Worm (Caenorhabditis elegans) whole organism, L1 larva: ENCODE data around the gene bath-46.
"Not testable (repeated sequence)": the region's sequence is repeated elsewhere in the genome, so short reads cannot be mapped to it uniquely, and the experiment has no call there.

ENCODE experiments used
- C16A3.4 ChIP-seq: fragments of 150-350 bp; optimal IDR thresholded peaks from 2 replicates; lab custom pipeline; 2014; ENCODE audit warnings: missing biosample characterization, missing genetic modification characterization
- F16B12.6 ChIP-seq: fragments of 150-350 bp; optimal IDR thresholded peaks from 2 replicates; lab custom pipeline; 2014; ENCODE audit warnings: missing biosample characterization, missing genetic modification characterization
- aha-1 ChIP-seq: fragments of 150-350 bp; optimal IDR thresholded peaks from 2 replicates; lab custom pipeline; 2014; ENCODE audit warnings: missing biosample characterization, missing genetic modification characterization
- ceh-63 ChIP-seq: fragments of 200-800 bp; sonication (Bioruptor generic); optimal IDR thresholded peaks from 2 replicates; lab custom pipeline; 2018; ENCODE audit warnings: mild to moderate bottlenecking, missing genetic modification characterization, missing compliant biosample characterization
- ceh-82 ChIP-seq, 3 experiments: fragments of 150-350 bp in 1 of 3; sonication (generic microtip) in 2 of 3; optimal IDR thresholded peaks; 2 replicates each; lab custom pipeline; 2014 to 2017; ENCODE audit warnings: missing biosample characterization in 3 of 3, missing genetic modification characterization in 3 of 3
- ceh-90 ChIP-seq: sonication (generic microtip); optimal IDR thresholded peaks from 2 replicates; lab custom pipeline; 2016; ENCODE audit warnings: missing genetic modification characterization, missing compliant biosample characterization
- dsc-1 ChIP-seq: sonication (generic microtip); optimal IDR thresholded peaks from 2 replicates; lab custom pipeline; 2016; ENCODE audit warnings: mild to moderate bottlenecking, missing genetic modification characterization, missing compliant biosample characterization
- efl-1 ChIP-seq, 4 experiments: fragments of 150-350 bp; optimal IDR thresholded peaks in 3 of 4; peaks in 1 of 4; 1 replicate in 1 of 4; 2 replicates in 3 of 4; lab custom pipeline; 2014; ENCODE audit warnings: missing biosample characterization in 2 of 4, missing genetic modification characterization in 2 of 4, missing genetic modification reagents in 2 of 4
- elt-2 ChIP-seq: sonication (generic microtip); optimal IDR thresholded peaks from 2 replicates; lab custom pipeline; 2016; ENCODE audit warnings: missing genetic modification characterization, mild to moderate bottlenecking, inconsistent platforms, missing compliant biosample characterization, missing genetic modification reagents
- ets-5 ChIP-seq: fragments of 200-800 bp; sonication (Bioruptor generic); IDR thresholded peaks from 2 replicates; pipeline ENCODE4 v1.3.6; 2022; ENCODE audit warnings: missing genetic modification characterization, missing compliant biosample characterization
- fkh-4 ChIP-seq: sonication (generic microtip); optimal IDR thresholded peaks from 2 replicates; lab custom pipeline; 2016; ENCODE audit warnings: missing compliant biosample characterization, missing genetic modification characterization, borderline replicate concordance
- grh-1 ChIP-seq: fragments of 200-800 bp; sonication (Bioruptor generic); IDR thresholded peaks from 2 replicates; pipeline ENCODE4 v1.3.6; 2022; ENCODE audit warnings: missing genetic modification reagents, missing genetic modification characterization, missing compliant biosample characterization
- hpl-2 ChIP-seq: fragments of 150-350 bp; optimal IDR thresholded peaks from 2 replicates; lab custom pipeline; 2014; ENCODE audit warnings: missing biosample characterization, missing genetic modification reagents, missing genetic modification characterization
- irx-1 ChIP-seq: sonication (generic microtip); optimal IDR thresholded peaks from 2 replicates; lab custom pipeline; 2016; ENCODE audit warnings: missing genetic modification characterization, missing compliant biosample characterization
- lin-15B ChIP-seq: fragments of 150-350 bp; sonication (generic microtip); optimal IDR thresholded peaks from 3 replicates; lab custom pipeline; 2014; ENCODE audit warnings: missing biosample characterization, missing genetic modification characterization
- lin-35 ChIP-seq, 2 experiments: fragments of 150-350 bp; optimal IDR thresholded peaks; 2 replicates each; lab custom pipeline; 2014; ENCODE audit warnings: missing biosample characterization in 2 of 2, missing genetic modification characterization in 2 of 2, missing genetic modification reagents in 2 of 2
- lsy-2 ChIP-seq, 2 experiments: fragments of 150-350 bp; optimal IDR thresholded peaks; 2 replicates each; lab custom pipeline; 2014; ENCODE audit warnings: missing biosample characterization in 2 of 2, missing genetic modification characterization in 2 of 2
- mdl-1 ChIP-seq, 2 experiments: fragments of 150-350 bp; optimal IDR thresholded peaks; 2 replicates each; lab custom pipeline; 2014 to 2017; ENCODE audit warnings: missing biosample characterization in 2 of 2, missing genetic modification characterization in 2 of 2, inconsistent platforms in 1 of 2
- mef-2 ChIP-seq: fragments of 150-350 bp; optimal IDR thresholded peaks from 2 replicates; lab custom pipeline; 2014; ENCODE audit warnings: missing biosample characterization, missing genetic modification characterization
- nhr-20 ChIP-seq: sonication (generic microtip); optimal IDR thresholded peaks from 2 replicates; lab custom pipeline; 2016; ENCODE audit warnings: mild to moderate bottlenecking, missing genetic modification characterization, missing compliant biosample characterization
- nhr-47 ChIP-seq: sonication (generic microtip); optimal IDR thresholded peaks from 2 replicates; lab custom pipeline; 2016; ENCODE audit warnings: mild to moderate bottlenecking, missing genetic modification characterization, moderate library complexity, missing compliant biosample characterization
- nhr-77 ChIP-seq: fragments of 150-350 bp; optimal IDR thresholded peaks from 2 replicates; lab custom pipeline; 2014; ENCODE audit warnings: missing biosample characterization, missing genetic modification characterization
- nhr-85 ChIP-seq: sonication (generic microtip); peaks from one replicate; lab custom pipeline; 2016; ENCODE audit warnings: missing genetic modification characterization, inconsistent platforms, missing compliant biosample characterization
- pag-3 ChIP-seq: sonication (generic microtip); optimal IDR thresholded peaks from 2 replicates; lab custom pipeline; 2017; ENCODE audit warnings: missing genetic modification characterization, mild to moderate bottlenecking, missing compliant biosample characterization, antibody characterized with exemption, borderline replicate concordance; ENCODE audit not compliant: insufficient read depth
- pax-3 ChIP-seq: fragments of 200-800 bp; sonication (Bioruptor generic); optimal IDR thresholded peaks from 2 replicates; lab custom pipeline; 2018; ENCODE audit warnings: mild to moderate bottlenecking, missing genetic modification characterization, moderate library complexity, missing compliant biosample characterization
- rnt-1 ChIP-seq: sonication (generic microtip); optimal IDR thresholded peaks from 2 replicates; lab custom pipeline; 2016; ENCODE audit warnings: mild to moderate bottlenecking, missing genetic modification characterization, moderate library complexity, missing compliant biosample characterization
- skn-1 ChIP-seq: fragments of 150-350 bp; optimal IDR thresholded peaks from 2 replicates; lab custom pipeline; 2014; ENCODE audit warnings: missing biosample characterization, missing genetic modification characterization
- snpc-4 ChIP-seq: fragments of 150-350 bp; optimal IDR thresholded peaks from 2 replicates; lab custom pipeline; 2014; ENCODE audit warnings: missing biosample characterization, missing genetic modification characterization
- sox-4 ChIP-seq: sonication (generic microtip); optimal IDR thresholded peaks from 2 replicates; lab custom pipeline; 2016; ENCODE audit warnings: missing genetic modification characterization, missing compliant biosample characterization
- sptf-1 ChIP-seq: fragments of 150-350 bp; optimal IDR thresholded peaks from 2 replicates; lab custom pipeline; 2014; ENCODE audit warnings: missing biosample characterization, missing genetic modification characterization
- swsn-7 ChIP-seq: sonication (generic microtip); optimal IDR thresholded peaks from 2 replicates; lab custom pipeline; 2016; ENCODE audit warnings: missing genetic modification characterization, missing compliant biosample characterization
- unc-130 ChIP-seq: fragments of 150-350 bp; optimal IDR thresholded peaks from 2 replicates; lab custom pipeline; 2017; ENCODE audit warnings: missing biosample characterization, missing genetic modification characterization, inconsistent platforms
- unc-30 ChIP-seq: sonication (generic microtip); optimal IDR thresholded peaks from 2 replicates; lab custom pipeline; 2017; ENCODE audit warnings: missing biosample characterization, missing genetic modification characterization
- unc-62 ChIP-seq: fragments of 150-350 bp; optimal IDR thresholded peaks from 2 replicates; lab custom pipeline; 2014; ENCODE audit warnings: missing biosample characterization, missing genetic modification reagents, missing genetic modification characterization
- unc-98 ChIP-seq: fragments of 200-800 bp; sonication (Bioruptor generic); IDR thresholded peaks from 2 replicates; pipeline ENCODE4 v1.3.6; 2022; ENCODE audit warnings: missing genetic modification characterization, missing compliant biosample characterization
- xbp-1 ChIP-seq: sonication (generic microtip); optimal IDR thresholded peaks from 2 replicates; lab custom pipeline; 2016; ENCODE audit warnings: missing genetic modification characterization, missing compliant biosample characterization
- zag-1 ChIP-seq: fragments of 150-350 bp; optimal IDR thresholded peaks from 2 replicates; lab custom pipeline; 2014; ENCODE audit warnings: missing biosample characterization, missing genetic modification characterization

bath-46 gene

ce11 chrII:1597101-1598088 is at the start of gene bath-46:
bath-46 (plus strand) TSS chrII:1597906.
- TF ChIP-seq elt-2 (tag; lab: Kevin White, UChicago) (peak; percentile 67), irx-1 (tag; lab: Kevin White, UChicago) (no peak), F16B12.6 (tag; lab: Kevin White, UChicago) (no peak), unc-62 (GFP tag; lab: Kevin White, UChicago) (no peak)
- TF ChIP-seq, all 84 proteins: peak for 1

- TF ChIP-seq nhr-77 (tag; lab: Kevin White, UChicago), result no peak
- no peak for TF ChIP-seq pax-3 (tag; lab: Kevin White, UChicago)
- TF ChIP-seq mef-2, result no peak
- TF ChIP-seq fkh-4 (tag; lab: Kevin White, UChicago), result no peak
- TF ChIP-seq dsc-1, result no peak
- no peak for TF ChIP-seq unc-98 (GFP tag; lab: Robert Waterston, UW)
- no peak for TF ChIP-seq swsn-7 (tag; lab: Kevin White, UChicago)
- no peak for TF ChIP-seq hpl-2
- TF ChIP-seq rnt-1 (tag; lab: Kevin White, UChicago), result no peak
Measured at ce11 chrII:1550501-1550900, 47.2 kb upstream of the bath-46 start, which contains the start of the genes fbxb-52 and fbxb-51. fbxb-52 (minus strand) TSS chrII:1550601. fbxb-51 (plus strand) TSS chrII:1550712.

ce11 chrII:1556217-1556616 is 41.5 kb upstream of the bath-46 start, which contains the start of the genes fbxb-54 and fbxb-50:
fbxb-54 (minus strand) TSS chrII:1556317.
fbxb-50 (plus strand) TSS chrII:1556443.
- TF ChIP-seq snpc-4 (tag; lab: Kevin White, UChicago); dsc-1; mef-2: not testable (repeated sequence)
- TF ChIP-seq, all 84 proteins: peak for 0; not testable (repeated sequence) for 84

ce11 chrII:1560839-1561238 is 36.9 kb upstream of the bath-46 start:
- TF ChIP-seq unc-30 (tag; lab: Kevin White, UChicago) (no peak), ceh-63 (no peak), efl-1 (optimal IDR thresholded peaks at IDR 0.05; lab: Kevin White, UChicago) (no peak), efl-1 (GFP tag; optimal IDR thresholded peaks at IDR 0.05 in 1 of 2; lab: Kevin White, UChicago) (peak in 1 of 2 experiments; percentile 91)

ce11 chrII:1561863-1562262 is 35.8 kb upstream of the bath-46 start, which contains the start of gene K05F6.14:
K05F6.14 (plus strand) TSS chrII:1562163.
- TF ChIP-seq pag-3 (tag; lab: Kevin White, UChicago), result no peak
- TF ChIP-seq lin-15B, result no peak
- TF ChIP-seq sox-4 (tag; lab: Kevin White, UChicago), result no peak
- TF ChIP-seq nhr-47 (tag; lab: Kevin White, UChicago), result no peak
- no peak for TF ChIP-seq skn-1 (tag; lab: Kevin White, UChicago)
- no peak for TF ChIP-seq ceh-90

- TF ChIP-seq rnt-1 (tag; lab: Kevin White, UChicago) (no peak), sptf-1 (no peak), aha-1 (tag; lab: Kevin White, UChicago) (no peak), lsy-2 (tag; optimal IDR thresholded peaks at IDR 0.05; lab: Kevin White, UChicago) (no peak), unc-130 (tag; lab: Kevin White, UChicago) (no peak), lin-35 (GFP tag; optimal IDR thresholded peaks at IDR 0.05; lab: Kevin White, UChicago) (no peak), ceh-82 (tag; optimal IDR thresholded peaks at IDR 0.05; lab: Kevin White, UChicago) (no peak), mdl-1 (tag; optimal IDR thresholded peaks at IDR 0.05; lab: Kevin White, UChicago) (no peak), nhr-77 (tag; lab: Kevin White, UChicago) (no peak), C16A3.4 (tag; lab: Kevin White, UChicago) (no peak), grh-1 (no peak), xbp-1 (tag; lab: Kevin White, UChicago) (no peak), nhr-20 (tag; lab: Kevin White, UChicago) (no peak), nhr-85 (tag; lab: Kevin White, UChicago) (no peak), irx-1 (tag; lab: Kevin White, UChicago) (no peak), zag-1 (tag; lab: Kevin White, UChicago) (no peak), ets-5 (GFP tag; lab: Robert Waterston, UW) (no peak)
Measured at ce11 chrII:1567646-1568045, 30.1 kb upstream of the bath-46 start, which contains the start of gene K05F6.8. K05F6.8 (minus strand) TSS chrII:1567746.
